Fruit fly (Drosophila melanogaster) whole organism, pupa: ENCODE data around the gene CG46394.
A peak's percentile ranks its signal among the peaks of the same experiment; 100 is the strongest.
"Not testable (repeated sequence)": the region's sequence is repeated elsewhere in the genome, so short reads cannot be mapped to it uniquely, and the experiment has no call there.

Experiments used
- CG10348 ChIP-seq: fragments of 200-800 bp; sonication (Bioruptor generic); IDR thresholded peaks from 2 replicates; pipeline ENCODE4 v1.3.6; 2022; ENCODE audit warnings: missing biosample characterization, missing genetic modification characterization
- CG12605 ChIP-seq: fragments of 200-800 bp; sonication (Bioruptor generic); IDR thresholded peaks from 2 replicates; pipeline ENCODE4 v1.3.6; 2022; ENCODE audit warnings: missing biosample characterization, missing genetic modification characterization
- CG13204 ChIP-seq: fragments of 200-800 bp; sonication (Bioruptor generic); optimal IDR thresholded peaks from 2 replicates; lab custom pipeline; 2018; ENCODE audit warnings: missing biosample characterization, mild to moderate bottlenecking, missing genetic modification characterization, moderate library complexity
- CG14655 ChIP-seq: fragments of 200-800 bp; sonication (Bioruptor generic); optimal IDR thresholded peaks from 3 replicates; lab custom pipeline; 2017; ENCODE audit warnings: mild to moderate bottlenecking, missing biosample characterization, missing genetic modification reagents, missing genetic modification characterization
- CG15710 ChIP-seq: fragments of 200-800 bp; sonication (Bioruptor generic); optimal IDR thresholded peaks from 2 replicates; lab custom pipeline; 2018; ENCODE audit warnings: missing biosample characterization, mild to moderate bottlenecking, missing genetic modification characterization, moderate library complexity
- CG17806 ChIP-seq: fragments of 200-800 bp; sonication (Bioruptor generic); optimal IDR thresholded peaks from 2 replicates; lab custom pipeline; 2018; ENCODE audit warnings: missing biosample characterization, mild to moderate bottlenecking, missing genetic modification characterization, moderate library complexity
- CG32121 ChIP-seq: fragments of 200-800 bp; sonication (Bioruptor generic); IDR thresholded peaks from 2 replicates; pipeline ENCODE4 v1.3.6; 2022; ENCODE audit warnings: missing biosample characterization, missing genetic modification characterization
- CG34367 ChIP-seq: fragments of 200-800 bp; sonication (Bioruptor generic); optimal IDR thresholded peaks from 2 replicates; lab custom pipeline; 2018; ENCODE audit warnings: missing biosample characterization, mild to moderate bottlenecking, missing genetic modification characterization
- CG4496 ChIP-seq: fragments of 200-800 bp; sonication (Bioruptor generic); IDR thresholded peaks from 3 replicates; pipeline ENCODE4 v1.3.6; 2022; ENCODE audit warnings: missing biosample characterization, missing genetic modification characterization
- CG8159 ChIP-seq: fragments of 200-800 bp; sonication (Bioruptor generic); optimal IDR thresholded peaks from 3 replicates; lab custom pipeline; 2018; ENCODE audit warnings: missing biosample characterization, mild to moderate bottlenecking, missing genetic modification characterization, moderate library complexity
- CG8301 ChIP-seq: fragments of 200-800 bp; sonication (Bioruptor generic); optimal IDR thresholded peaks from 2 replicates; lab custom pipeline; 2018; ENCODE audit warnings: missing biosample characterization, mild to moderate bottlenecking, missing genetic modification characterization
- CG9948 ChIP-seq: fragments of 200-800 bp; sonication (Bioruptor generic); optimal IDR thresholded peaks from 2 replicates; lab custom pipeline; 2018; ENCODE audit warnings: missing biosample characterization, mild to moderate bottlenecking, missing genetic modification characterization, moderate library complexity
- D1 ChIP-seq: fragments of 200-800 bp; sonication (Bioruptor generic); optimal IDR thresholded peaks from 2 replicates; lab custom pipeline; 2018; ENCODE audit warnings: missing biosample characterization, mild to moderate bottlenecking, missing genetic modification characterization, moderate library complexity
- EcR ChIP-seq: fragments of 200-800 bp; sonication (Bioruptor generic); optimal IDR thresholded peaks from 3 replicates; lab custom pipeline; 2019; ENCODE audit warnings: missing biosample characterization, missing genetic modification characterization, mild to moderate bottlenecking, moderate library complexity, missing genetic modification reagents
- Ets98B ChIP-seq: fragments of 200-800 bp; sonication (Bioruptor generic); IDR thresholded peaks from 2 replicates; pipeline ENCODE4 v1.3.6; 2022; ENCODE audit warnings: missing biosample characterization, missing genetic modification characterization
- Pif1A ChIP-seq: fragments of 200-800 bp; sonication (Bioruptor generic); optimal IDR thresholded peaks from 3 replicates; lab custom pipeline; 2016; ENCODE audit warnings: missing biosample characterization, missing genetic modification characterization
- Pif1B ChIP-seq: fragments of 200-800 bp; sonication (Bioruptor generic); optimal IDR thresholded peaks from 3 replicates; lab custom pipeline; 2016; ENCODE audit warnings: missing biosample characterization, missing genetic modification characterization
- Snoo ChIP-seq: fragments of 200-800 bp; sonication (Bioruptor generic); optimal IDR thresholded peaks from 3 replicates; lab custom pipeline; 2017; ENCODE audit warnings: missing biosample characterization, mild to moderate bottlenecking, missing genetic modification characterization, inconsistent platforms
- fd96Ca ChIP-seq: fragments of 200-800 bp; sonication (Bioruptor generic); IDR thresholded peaks from 3 replicates; pipeline ENCODE4 v1.3.6; 2022; ENCODE audit warnings: missing biosample characterization, missing genetic modification characterization
- gl ChIP-seq: fragments of 200-800 bp; sonication (Bioruptor generic); optimal IDR thresholded peaks from 2 replicates; lab custom pipeline; 2018; ENCODE audit warnings: missing biosample characterization, mild to moderate bottlenecking, missing genetic modification characterization
- rn ChIP-seq: fragments of 200-800 bp; sonication (Bioruptor generic); IDR thresholded peaks from 2 replicates; pipeline ENCODE4 v1.3.6; 2022; ENCODE audit warnings: missing biosample characterization, missing genetic modification characterization

Gene CG46394

DNA sequence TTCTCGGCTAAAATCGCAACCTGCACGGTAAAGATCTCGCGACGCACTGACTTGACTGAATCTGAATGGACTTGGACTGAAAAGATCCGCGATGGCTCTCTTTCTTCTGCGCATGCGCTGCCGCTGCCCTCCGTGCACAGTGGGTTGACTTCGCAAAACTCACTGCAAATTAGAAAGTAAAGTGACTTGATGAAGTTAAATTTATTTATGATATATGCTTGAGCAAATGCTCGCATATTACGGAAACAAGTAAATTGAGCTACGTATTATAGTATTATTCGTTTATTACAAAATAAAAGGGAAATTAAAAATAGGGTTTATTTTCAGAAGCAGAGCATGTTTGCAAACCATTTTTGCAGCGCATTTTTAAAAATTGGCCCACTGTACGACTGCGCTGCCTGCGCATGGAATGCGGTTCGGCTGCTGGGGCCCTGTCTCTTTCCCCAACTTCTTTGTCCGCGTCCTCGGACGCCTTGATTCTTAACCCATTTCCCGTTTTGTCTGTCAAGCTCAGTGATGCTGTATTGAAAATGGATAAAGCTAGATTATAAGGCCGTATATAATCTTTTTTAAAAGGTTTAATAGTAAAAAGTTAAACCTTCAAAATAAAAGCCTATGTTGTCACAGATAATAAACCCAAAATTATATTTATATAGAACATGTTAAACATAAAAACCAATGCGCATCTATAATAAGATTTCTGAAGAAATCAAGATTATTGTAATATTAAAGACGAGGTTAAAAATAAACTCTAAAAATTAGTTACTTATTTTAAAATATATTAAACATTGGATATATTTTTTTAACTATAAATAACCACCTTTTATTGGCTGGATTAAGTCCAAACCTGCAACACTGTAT is 12.2 kb upstream of the CG46394 start, which contains the start of gene rt:
Gene rt, minus strand, starts transcription at position 51 of the 861 bp plus-strand sequence.
- TF ChIP-seq CG8301 (tag; lab: Kevin White, UChicago) (peak; percentile 89), rn (GFP tag; lab: Robert Waterston, UW) (peak; percentile 60; the same call in 1 of the 2 replicates), CG12605 (GFP tag; lab: Robert Waterston, UW) (peak; percentile 71), D1 (tag; lab: Kevin White, UChicago) (peak; percentile 28), CG17806 (tag; lab: Kevin White, UChicago) (peak; percentile 84), CG9948 (tag; lab: Kevin White, UChicago) (peak; percentile 85), CG10348 (GFP tag; lab: Robert Waterston, UW) (peak; percentile 57; the same call in 1 of the 2 replicates), CG4496 (GFP tag; lab: Robert Waterston, UW) (peak; percentile 81), CG8159 (peak; percentile 92), CG14655 (GFP tag; lab: Kevin White, UChicago) (peak; percentile 91), CG32121 (GFP tag; lab: Robert Waterston, UW) (peak; percentile 66), CG15710 (peak; percentile 93), gl (tag; lab: Kevin White, UChicago) (peak; percentile 81), EcR (GFP tag; lab: Kevin White, UChicago) (peak; percentile 52), Pif1A (GFP tag; lab: Kevin White, UChicago) (peak; percentile 80), Snoo (tag; lab: Kevin White, UChicago) (peak; percentile 78), fd96Ca (GFP tag; lab: Robert Waterston, UW) (no peak; the same call in 1 of the 3 replicates), CG34367 (peak; percentile 84), Pif1B (GFP tag; lab: Kevin White, UChicago) (peak; percentile 76), CG13204 (GFP tag; lab: Kevin White, UChicago) (peak; percentile 83), Ets98B (GFP tag; lab: Robert Waterston, UW) (peak; percentile 74)
- TF ChIP-seq, all 21 proteins: peak for 20

DNA sequence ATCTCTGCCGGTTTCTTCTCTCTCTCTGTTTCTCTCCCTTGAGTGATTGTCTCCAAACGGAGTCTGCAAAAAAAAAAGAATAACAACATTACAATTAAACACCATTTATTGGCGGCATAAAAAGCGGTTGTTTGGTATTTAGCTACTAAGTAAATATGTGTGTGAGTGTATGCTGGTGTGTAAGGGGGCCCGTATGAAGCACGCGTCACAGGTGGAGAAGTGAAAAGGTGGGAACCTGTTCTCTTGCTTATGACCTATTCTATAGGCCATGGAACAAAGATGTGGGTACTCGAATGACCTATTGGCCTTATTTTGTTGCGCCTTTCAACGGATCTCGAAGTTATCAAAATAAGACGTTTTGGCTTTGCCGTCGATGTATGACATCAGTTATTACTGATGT is 11.6 kb upstream of the CG46394 start:
- no peak for TF ChIP-seq CG34367
- no peak for TF ChIP-seq Pif1B (GFP tag; lab: Kevin White, UChicago)
- no peak for TF ChIP-seq CG17806 (tag; lab: Kevin White, UChicago)
- no peak for TF ChIP-seq CG14655 (GFP tag; lab: Kevin White, UChicago)
- 0 out of 3 replicates have a peak, but pooled peaks have one; percentile 45 for TF ChIP-seq CG4496 (GFP tag; lab: Robert Waterston, UW)
- TF ChIP-seq Pif1A (GFP tag; lab: Kevin White, UChicago) = no peak
- 0 out of 2 replicates have a peak, but pooled peaks have one; percentile 37 for TF ChIP-seq Ets98B (GFP tag; lab: Robert Waterston, UW)
- TF ChIP-seq CG13204 (GFP tag; lab: Kevin White, UChicago) = no peak
- no peak for TF ChIP-seq fd96Ca (GFP tag; lab: Robert Waterston, UW)
- no peak for TF ChIP-seq CG10348 (GFP tag; lab: Robert Waterston, UW)
- TF ChIP-seq CG9948 (tag; lab: Kevin White, UChicago) = no peak
- TF ChIP-seq EcR (GFP tag; lab: Kevin White, UChicago) = no peak
- TF ChIP-seq gl (tag; lab: Kevin White, UChicago) = no peak
- no peak for TF ChIP-seq CG8159
- no peak for TF ChIP-seq CG32121 (GFP tag; lab: Robert Waterston, UW)
- no peak for TF ChIP-seq rn (GFP tag; lab: Robert Waterston, UW)
- no peak for TF ChIP-seq D1 (tag; lab: Kevin White, UChicago)
- no peak for TF ChIP-seq Snoo (tag; lab: Kevin White, UChicago)
- no peak for TF ChIP-seq CG12605 (GFP tag; lab: Robert Waterston, UW)
- TF ChIP-seq CG8301 (tag; lab: Kevin White, UChicago) = peak; percentile 21
- TF ChIP-seq CG15710 = no peak
- TF ChIP-seq, all 21 proteins: peak for 3

DNA sequence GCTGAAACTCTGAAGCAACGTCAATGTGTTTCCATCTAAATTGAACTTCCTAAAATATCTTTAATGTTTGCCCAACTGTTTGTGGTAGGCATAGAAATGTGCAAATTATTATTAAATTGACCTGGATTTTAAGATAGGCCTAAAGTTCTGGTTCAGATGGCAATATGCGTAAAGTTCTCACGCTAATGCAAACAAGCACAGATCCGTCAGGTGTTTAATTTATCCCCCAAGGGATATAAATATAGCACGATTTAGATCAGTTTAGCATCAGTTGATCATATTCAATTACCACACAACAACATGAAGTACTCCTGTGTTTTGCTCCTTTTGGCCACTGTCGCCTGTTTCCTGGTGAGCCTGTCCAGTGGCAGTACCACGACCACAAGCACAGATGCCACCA is 10.8 kb upstream of the CG46394 start, which contains the start of gene CG7377:
Gene CG7377, plus strand, starts transcription at position 301 of the 400 bp plus-strand sequence.
- TF ChIP-seq Pif1B (GFP tag; lab: Kevin White, UChicago); Pif1A (GFP tag; lab: Kevin White, UChicago); CG9948 (tag; lab: Kevin White, UChicago): not testable (repeated sequence)

- TF ChIP-seq CG9948 (tag; lab: Kevin White, UChicago) (no peak), Snoo (tag; lab: Kevin White, UChicago) (no peak), CG15710 (no peak), D1 (tag; lab: Kevin White, UChicago) (no peak), CG17806 (tag; lab: Kevin White, UChicago) (no peak), Ets98B (GFP tag; lab: Robert Waterston, UW) (no peak), CG13204 (GFP tag; lab: Kevin White, UChicago) (no peak), CG4496 (GFP tag; lab: Robert Waterston, UW) (no peak), EcR (GFP tag; lab: Kevin White, UChicago) (no peak)
Observed at dm6 chr3L:11591131-11591530, 9.0 kb upstream of the CG46394 start, which contains the start of gene CG33268. Gene CG33268 (minus strand): TSS chr3L:11591231.

DNA sequence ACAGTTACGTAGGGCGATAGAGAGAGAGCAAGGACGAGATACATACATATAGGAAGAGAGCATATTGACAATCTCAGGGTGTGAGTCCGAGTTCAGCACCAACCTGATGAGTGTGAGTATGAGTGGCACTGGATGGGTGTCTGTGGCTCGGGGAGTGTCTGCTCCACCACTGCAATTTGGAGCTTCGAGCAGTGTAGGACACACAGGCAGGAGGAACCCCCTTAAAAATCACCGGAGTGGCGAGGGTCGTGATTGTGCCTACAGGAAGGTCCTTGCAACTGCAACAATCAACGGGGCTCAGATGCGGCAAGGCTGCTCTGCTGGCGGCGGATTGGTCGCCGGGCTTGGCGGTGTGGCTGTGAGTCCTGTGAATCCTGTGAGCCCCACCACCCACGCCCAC is 8.4 kb upstream of the CG46394 start:
- TF ChIP-seq CG12605 (GFP tag; lab: Robert Waterston, UW) = no peak
- no peak for TF ChIP-seq CG4496 (GFP tag; lab: Robert Waterston, UW)
- no peak for TF ChIP-seq CG8301 (tag; lab: Kevin White, UChicago)
- peak; percentile 52 for TF ChIP-seq CG13204 (GFP tag; lab: Kevin White, UChicago)
- TF ChIP-seq fd96Ca (GFP tag; lab: Robert Waterston, UW) = no peak
- TF ChIP-seq, all 21 proteins: peak for 1
